Fruit fly (Drosophila melanogaster) whole organism, prepupa: ENCODE results near the gene Cog7.

Source experiments
- Blimp-1 ChIP-seq: fragments of 200-800 bp; sonication (Bioruptor generic); optimal IDR thresholded peaks from 3 replicates; lab custom pipeline; 2017; ENCODE audit warnings: missing biosample characterization, missing genetic modification characterization, mild to moderate bottlenecking, moderate library complexity, missing genetic modification reagents
- CG10631 ChIP-seq: fragments of 200-800 bp; sonication (Bioruptor generic); optimal IDR thresholded peaks from 2 replicates; lab custom pipeline; 2016; ENCODE audit warnings: missing biosample characterization, missing genetic modification characterization
- CG10669 ChIP-seq: fragments of 200-800 bp; sonication (Bioruptor generic); optimal IDR thresholded peaks from 3 replicates; lab custom pipeline; 2018; ENCODE audit warnings: missing biosample characterization, mild to moderate bottlenecking, missing genetic modification characterization, moderate library complexity
- CG11294 ChIP-seq: fragments of 200-800 bp; sonication (Bioruptor generic); IDR thresholded peaks from 2 replicates; pipeline ENCODE4 v1.3.6; 2022; ENCODE audit warnings: missing biosample characterization, missing genetic modification characterization
- CG11762 ChIP-seq: fragments of 200-800 bp; sonication (Bioruptor generic); optimal IDR thresholded peaks from 3 replicates; lab custom pipeline; 2016; ENCODE audit warnings: missing biosample characterization, missing genetic modification characterization; ENCODE audit not compliant: insufficient read depth
- CG11902 ChIP-seq: fragments of 200-800 bp; sonication (Bioruptor generic); optimal IDR thresholded peaks from 3 replicates; lab custom pipeline; 2016; ENCODE audit warnings: missing biosample characterization, missing genetic modification characterization
- CG15336 ChIP-seq: fragments of 200-800 bp; sonication (Bioruptor generic); IDR thresholded peaks from 2 replicates; pipeline ENCODE4 v1.3.6; 2022; ENCODE audit warnings: missing biosample characterization, missing genetic modification characterization
- CG1621 ChIP-seq: fragments of 200-800 bp; sonication (Bioruptor generic); optimal IDR thresholded peaks from 3 replicates; lab custom pipeline; 2018; ENCODE audit warnings: missing biosample characterization, mild to moderate bottlenecking, missing genetic modification characterization
- CG31627 ChIP-seq: fragments of 200-800 bp; sonication (Bioruptor generic); optimal IDR thresholded peaks from 3 replicates; lab custom pipeline; 2016; ENCODE audit warnings: missing biosample characterization, missing genetic modification characterization
- CG32006 ChIP-seq: fragments of 200-800 bp; sonication (Bioruptor generic); optimal IDR thresholded peaks from 3 replicates; lab custom pipeline; 2017; ENCODE audit warnings: missing biosample characterization, mild to moderate bottlenecking, missing genetic modification characterization
- CG34406 ChIP-seq: fragments of 200-800 bp; sonication (Bioruptor generic); optimal IDR thresholded peaks from 3 replicates; lab custom pipeline; 2016; ENCODE audit warnings: missing biosample characterization, missing genetic modification characterization
- CG3919 ChIP-seq: fragments of 200-800 bp; sonication (Bioruptor generic); optimal IDR thresholded peaks from 3 replicates; lab custom pipeline; 2016; ENCODE audit warnings: missing biosample characterization, missing genetic modification characterization
- CG4318 ChIP-seq: fragments of 200-800 bp; sonication (Bioruptor generic); optimal IDR thresholded peaks from 3 replicates; lab custom pipeline; 2017; ENCODE audit warnings: missing biosample characterization, mild to moderate bottlenecking, missing genetic modification characterization
- CG6163 ChIP-seq: fragments of 200-800 bp; sonication (Bioruptor generic); IDR thresholded peaks from 3 replicates; pipeline ENCODE4 v1.3.6; 2022; ENCODE audit warnings: missing biosample characterization, missing genetic modification characterization
- CG6276 ChIP-seq: fragments of 200-800 bp; sonication (Bioruptor generic); optimal IDR thresholded peaks from 2 replicates; lab custom pipeline; 2017; ENCODE audit warnings: missing biosample characterization, mild to moderate bottlenecking, missing genetic modification characterization
- CG6792 ChIP-seq: fragments of 200-800 bp; sonication (Bioruptor generic); optimal IDR thresholded peaks from 3 replicates; lab custom pipeline; 2016; ENCODE audit warnings: missing biosample characterization, missing genetic modification characterization
- CG6808 ChIP-seq: fragments of 200-800 bp; sonication (Bioruptor generic); optimal IDR thresholded peaks from 3 replicates; lab custom pipeline; 2017; ENCODE audit warnings: missing biosample characterization, missing genetic modification characterization, mild to moderate bottlenecking, moderate library complexity, missing genetic modification reagents
- CG6854 ChIP-seq: fragments of 200-800 bp; sonication (Bioruptor generic); optimal IDR thresholded peaks from 2 replicates; lab custom pipeline; 2017; ENCODE audit warnings: missing biosample characterization, mild to moderate bottlenecking, missing genetic modification characterization
- CG7368 ChIP-seq: fragments of 200-800 bp; sonication (Bioruptor generic); optimal IDR thresholded peaks from 3 replicates; lab custom pipeline; 2016; ENCODE audit warnings: missing biosample characterization, missing genetic modification characterization
- CG8119 ChIP-seq: fragments of 200-800 bp; sonication (Bioruptor generic); IDR thresholded peaks from 3 replicates; pipeline ENCODE4 v1.3.6; 2022; ENCODE audit warnings: missing biosample characterization, missing genetic modification characterization
- CG8319 ChIP-seq: fragments of 200-800 bp; sonication (Bioruptor generic); optimal IDR thresholded peaks from 3 replicates; lab custom pipeline; 2016; ENCODE audit warnings: missing biosample characterization, missing genetic modification characterization
- CG8632 ChIP-seq: fragments of 200-800 bp; sonication (Bioruptor generic); optimal IDR thresholded peaks from 3 replicates; lab custom pipeline; 2016; ENCODE audit warnings: missing biosample characterization, missing genetic modification characterization
- Eip75B ChIP-seq: fragments of 200-800 bp; sonication (Bioruptor generic); optimal IDR thresholded peaks from 3 replicates; lab custom pipeline; 2016; ENCODE audit warnings: missing biosample characterization, missing genetic modification characterization
- Eip78C ChIP-seq: fragments of 200-800 bp; sonication (Bioruptor generic); peaks from one replicate; lab custom pipeline; 2016; ENCODE audit warnings: missing biosample characterization, missing genetic modification characterization
- Eip93F ChIP-seq: fragments of 200-800 bp; sonication (Bioruptor generic); optimal IDR thresholded peaks from 2 replicates; lab custom pipeline; 2016; ENCODE audit warnings: missing biosample characterization, mild to moderate bottlenecking, missing genetic modification characterization
- Ets21C ChIP-seq: fragments of 200-800 bp; sonication (Bioruptor generic); optimal IDR thresholded peaks from 3 replicates; lab custom pipeline; 2016; ENCODE audit warnings: missing biosample characterization, missing genetic modification characterization
- Ets96B ChIP-seq: fragments of 200-800 bp; optimal IDR thresholded peaks from 2 replicates; lab custom pipeline; 2019; ENCODE audit warnings: missing biosample characterization, mild to moderate bottlenecking, missing genetic modification characterization, moderate library complexity
- Hr39 ChIP-seq: fragments of 200-800 bp; sonication (Bioruptor generic); optimal IDR thresholded peaks from 2 replicates; lab custom pipeline; 2016; ENCODE audit warnings: missing biosample characterization, missing genetic modification characterization
- Hr4 ChIP-seq: fragments of 200-800 bp; sonication (Bioruptor generic); optimal IDR thresholded peaks from 3 replicates; lab custom pipeline; 2016; ENCODE audit warnings: missing biosample characterization, missing genetic modification characterization
- Lpt ChIP-seq: fragments of 200-800 bp; sonication (Bioruptor generic); optimal IDR thresholded peaks from 3 replicates; lab custom pipeline; 2016; ENCODE audit warnings: missing biosample characterization, missing genetic modification characterization
- Met ChIP-seq: fragments of 200-800 bp; sonication (Bioruptor generic); optimal IDR thresholded peaks from 3 replicates; lab custom pipeline; 2016; ENCODE audit warnings: missing biosample characterization, missing genetic modification characterization
- Smox ChIP-seq: fragments of 200-800 bp; sonication (Bioruptor generic); optimal IDR thresholded peaks from 3 replicates; lab custom pipeline; 2016; ENCODE audit warnings: missing biosample characterization, missing genetic modification characterization
- Sox102F ChIP-seq: fragments of 200-800 bp; sonication (Bioruptor generic); optimal IDR thresholded peaks from 2 replicates; lab custom pipeline; 2016; ENCODE audit warnings: missing biosample characterization, mild to moderate bottlenecking, missing genetic modification characterization
- Sox14 ChIP-seq: fragments of 200-800 bp; sonication (Bioruptor generic); optimal IDR thresholded peaks from 3 replicates; lab custom pipeline; 2016; ENCODE audit warnings: missing biosample characterization, missing genetic modification characterization
- achi ChIP-seq: fragments of 200-800 bp; sonication (Bioruptor generic); optimal IDR thresholded peaks from 3 replicates; lab custom pipeline; 2016; ENCODE audit warnings: missing biosample characterization, missing genetic modification characterization
- acj6 ChIP-seq: fragments of 200-800 bp; sonication (Bioruptor generic); optimal IDR thresholded peaks from 3 replicates; lab custom pipeline; 2016; ENCODE audit warnings: missing biosample characterization, missing genetic modification characterization
- dac ChIP-seq: fragments of 200-800 bp; sonication (Bioruptor generic); optimal IDR thresholded peaks from 2 replicates; lab custom pipeline; 2017; ENCODE audit warnings: missing biosample characterization, mild to moderate bottlenecking, missing genetic modification characterization
- dsx ChIP-seq: fragments of 200-800 bp; optimal IDR thresholded peaks from 3 replicates; lab custom pipeline; 2019; ENCODE audit warnings: missing biosample characterization, mild to moderate bottlenecking, missing genetic modification characterization, moderate library complexity; ENCODE audit not compliant: poor library complexity, severe bottlenecking
- eg ChIP-seq: fragments of 200-800 bp; sonication (Bioruptor generic); IDR thresholded peaks from 3 replicates; pipeline ENCODE4 v1.3.6; 2022; ENCODE audit warnings: missing biosample characterization, missing genetic modification characterization
- fd59A ChIP-seq: fragments of 200-800 bp; sonication (Bioruptor generic); optimal IDR thresholded peaks from 2 replicates; lab custom pipeline; 2017; ENCODE audit warnings: missing biosample characterization, mild to moderate bottlenecking, missing genetic modification characterization, missing genetic modification reagents
- fkh ChIP-seq: fragments of 200-800 bp; sonication (Bioruptor generic); optimal IDR thresholded peaks from 3 replicates; lab custom pipeline; 2017; ENCODE audit warnings: missing biosample characterization, mild to moderate bottlenecking, missing genetic modification characterization, moderate library complexity
- lz ChIP-seq: fragments of 200-800 bp; sonication (Bioruptor generic); optimal IDR thresholded peaks from 3 replicates; lab custom pipeline; 2016; ENCODE audit warnings: missing biosample characterization, missing genetic modification characterization
- net ChIP-seq: fragments of 200-800 bp; sonication (Bioruptor generic); optimal IDR thresholded peaks from 3 replicates; lab custom pipeline; 2016; ENCODE audit warnings: missing biosample characterization, missing genetic modification characterization
- salr ChIP-seq, 2 experiments: fragments of 200-800 bp; sonication (Bioruptor generic); optimal IDR thresholded peaks; 3 replicates each; lab custom pipeline; 2016 to 2018; ENCODE audit warnings: missing biosample characterization in 2 of 2, missing genetic modification characterization in 2 of 2, mild to moderate bottlenecking in 1 of 2
- spab ChIP-seq: fragments of 200-800 bp; sonication (Bioruptor generic); optimal IDR thresholded peaks from 2 replicates; lab custom pipeline; 2017; ENCODE audit warnings: missing biosample characterization, mild to moderate bottlenecking, missing genetic modification characterization, missing genetic modification reagents
- ss ChIP-seq, 2 experiments: fragments of 200-800 bp; sonication (Bioruptor generic); optimal IDR thresholded peaks; 2 replicates in 1 of 2; 3 replicates in 1 of 2; lab custom pipeline; 2017 to 2018; ENCODE audit warnings: mild to moderate bottlenecking in 2 of 2, missing biosample characterization in 2 of 2, missing genetic modification characterization in 2 of 2, moderate library complexity in 1 of 2
- svp ChIP-seq: fragments of 200-800 bp; sonication (Bioruptor generic); peaks from one replicate; lab custom pipeline; 2016; ENCODE audit warnings: missing biosample characterization, missing genetic modification characterization
- topi ChIP-seq: fragments of 200-800 bp; sonication (Bioruptor generic); optimal IDR thresholded peaks from 3 replicates; lab custom pipeline; 2016; ENCODE audit warnings: missing biosample characterization, missing genetic modification characterization
- vri ChIP-seq: fragments of 200-800 bp; sonication (Bioruptor generic); optimal IDR thresholded peaks from 3 replicates; lab custom pipeline; 2016; ENCODE audit warnings: missing biosample characterization, mild to moderate bottlenecking, missing genetic modification characterization

The Cog7 gene

DNA sequence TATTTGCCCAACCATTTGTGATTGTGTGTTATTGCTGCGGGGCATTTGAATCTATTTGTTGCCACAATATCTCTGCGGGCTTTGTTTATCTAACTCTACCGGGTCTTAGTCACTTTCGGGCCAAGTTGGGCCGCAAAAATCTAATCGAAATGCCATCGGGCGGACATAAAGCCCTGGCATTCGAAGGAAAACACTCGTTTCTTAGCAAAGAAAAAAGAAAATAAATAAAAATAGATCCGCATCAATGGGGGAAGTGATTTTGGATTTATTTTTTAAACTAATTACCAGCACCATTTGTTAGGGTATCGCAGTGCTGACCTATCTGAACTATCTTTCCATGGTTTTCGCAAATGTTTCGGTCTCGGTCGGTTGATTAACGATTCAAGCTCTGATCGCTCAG lies 34.3 kb downstream of the Cog7 start (continued):
- TF ChIP-seq acj6 (GFP tag; lab: Kevin White, UChicago): no peak
- no peak for TF ChIP-seq lz (GFP tag; lab: Kevin White, UChicago)
- TF ChIP-seq CG10631: no peak
- no peak for TF ChIP-seq CG6792 (GFP tag; lab: Kevin White, UChicago)
- TF ChIP-seq Ets21C (GFP tag; lab: Kevin White, UChicago): no peak
- no peak for TF ChIP-seq CG4318 (GFP tag; lab: Kevin White, UChicago)
- no peak for TF ChIP-seq Hr39 (GFP tag; lab: Kevin White, UChicago)
- no peak for TF ChIP-seq CG6854 (GFP tag; lab: Kevin White, UChicago)
- TF ChIP-seq Sox14: no peak
- TF ChIP-seq CG31627 (GFP tag; lab: Kevin White, UChicago): no peak
- TF ChIP-seq fd59A (GFP tag; lab: Kevin White, UChicago): no peak
- no peak for TF ChIP-seq CG6163 (GFP tag; lab: Robert Waterston, UW)
- TF ChIP-seq CG6808 (GFP tag; lab: Kevin White, UChicago): no peak
- no peak for TF ChIP-seq fkh (GFP tag; lab: Kevin White, UChicago)
- TF ChIP-seq CG6276 (GFP tag; lab: Kevin White, UChicago): peak; percentile 20
- TF ChIP-seq CG34406 (GFP tag; lab: Kevin White, UChicago): no peak
- TF ChIP-seq, all 60 proteins: peak for 7

dm6 chr3R:29894393-29894792 lies 38.5 kb downstream of the Cog7 start:
- TF ChIP-seq Hr4 (GFP tag; lab: Kevin White, UChicago): peak; percentile 79
- no peak for TF ChIP-seq Lpt
- TF ChIP-seq lz (GFP tag; lab: Kevin White, UChicago): no peak
- peak; percentile 60 for TF ChIP-seq CG32006
- peak; percentile 34; the same call in 2 of the 3 replicates for TF ChIP-seq CG6163 (GFP tag; lab: Robert Waterston, UW)
- TF ChIP-seq CG7368 (GFP tag; lab: Kevin White, UChicago): no peak
- TF ChIP-seq Ets96B: no peak
- TF ChIP-seq CG3919 (GFP tag; lab: Kevin White, UChicago): peak; percentile 26
- TF ChIP-seq CG11902 (GFP tag; lab: Kevin White, UChicago): no peak
- TF ChIP-seq Blimp-1 (GFP tag; lab: Kevin White, UChicago): no peak
- TF ChIP-seq CG8119 (GFP tag; lab: Robert Waterston, UW): peak; percentile 83
- peak; percentile 81 for TF ChIP-seq CG15336 (GFP tag; lab: Robert Waterston, UW)
- no peak for TF ChIP-seq ss (GFP tag; optimal IDR thresholded peaks at IDR 0.05; lab: Kevin White, UChicago)
- TF ChIP-seq svp (GFP tag; lab: Kevin White, UChicago): no peak
- TF ChIP-seq CG8319 (GFP tag; lab: Kevin White, UChicago): no peak
- no peak for TF ChIP-seq Ets21C (GFP tag; lab: Kevin White, UChicago)
- TF ChIP-seq CG8632 (GFP tag; lab: Kevin White, UChicago): no peak
- TF ChIP-seq eg: peak; percentile 78
- no peak for TF ChIP-seq vri
- TF ChIP-seq CG6808 (GFP tag; lab: Kevin White, UChicago): no peak
- peak; percentile 73 for TF ChIP-seq Eip78C (GFP tag; lab: Kevin White, UChicago)
- TF ChIP-seq Sox102F: no peak
- no peak for TF ChIP-seq CG34406 (GFP tag; lab: Kevin White, UChicago)
- TF ChIP-seq CG6854 (GFP tag; lab: Kevin White, UChicago): no peak
- TF ChIP-seq topi (GFP tag; lab: Kevin White, UChicago): no peak
- TF ChIP-seq salr (GFP tag; optimal IDR thresholded peaks at IDR 0.05; lab: Kevin White, UChicago): peak in 1 of 2 experiments; percentile 25
- TF ChIP-seq CG31627 (GFP tag; lab: Kevin White, UChicago): no peak
- no peak for TF ChIP-seq net
- TF ChIP-seq Smox (GFP tag; lab: Kevin White, UChicago): no peak
- TF ChIP-seq Eip93F: no peak
- no peak for TF ChIP-seq Eip75B (GFP tag; lab: Kevin White, UChicago)
- TF ChIP-seq Sox14: no peak
- no peak for TF ChIP-seq dsx (GFP tag; lab: Kevin White, UChicago)
- no peak for TF ChIP-seq dac (GFP tag; lab: Kevin White, UChicago)
- TF ChIP-seq CG1621 (tag; lab: Kevin White, UChicago): no peak
- peak; percentile 46 for TF ChIP-seq achi (GFP tag; lab: Kevin White, UChicago)
- no peak for TF ChIP-seq CG11762
- TF ChIP-seq Met (GFP tag; lab: Kevin White, UChicago): no peak
- no peak for TF ChIP-seq CG10669
- TF ChIP-seq CG11294: peak; percentile 72
- peak; percentile 22 for TF ChIP-seq CG4318 (GFP tag; lab: Kevin White, UChicago)
- no peak for TF ChIP-seq spab (GFP tag; lab: Kevin White, UChicago)
- TF ChIP-seq fd59A (GFP tag; lab: Kevin White, UChicago): no peak
